Fruit fly (Drosophila melanogaster): ENCODE results near the gene neo.

neo gene

dm6 chr3R:29782367-29782766 is 36.6 kb upstream of the neo start:
- peak; percentile 61 for TF ChIP-seq CG17801 (GFP tag; optimal IDR thresholded peaks at IDR 0.05; ENCODE audit: partially characterized antibody)

- TF ChIP-seq CG17801 (GFP tag; optimal IDR thresholded peaks at IDR 0.05; ENCODE audit: partially characterized antibody), result no peak
Observed at dm6 chr3R:29783210-29783609, 35.7 kb upstream of the neo start.

dm6 chr3R:29785242-29785641 is 33.7 kb upstream of the neo start:
- TF ChIP-seq CG17801 (GFP tag; optimal IDR thresholded peaks at IDR 0.05; ENCODE audit: partially characterized antibody), result no peak

- TF ChIP-seq CG17801 (GFP tag; optimal IDR thresholded peaks at IDR 0.05; ENCODE audit: partially characterized antibody), result peak; percentile 37
Observed at dm6 chr3R:29786016-29786996, 32.6 kb upstream of the neo start.

- no peak for TF ChIP-seq CG17801 (GFP tag; optimal IDR thresholded peaks at IDR 0.05; ENCODE audit: partially characterized antibody)
Observed at dm6 chr3R:29787891-29788549, 30.9 kb upstream of the neo start.

- TF ChIP-seq CG17801 (GFP tag; optimal IDR thresholded peaks at IDR 0.05; ENCODE audit: partially characterized antibody), result no peak
Observed at dm6 chr3R:29790183-29790582, 28.7 kb upstream of the neo start.

dm6 chr3R:29794161-29794882 is 24.6 kb upstream of the neo start, which contains the start of gene sro:
sro (plus strand) TSS chr3R:29794597.
- peak; percentile 59 for TF ChIP-seq CG17801 (GFP tag; optimal IDR thresholded peaks at IDR 0.05; ENCODE audit: partially characterized antibody)

dm6 chr3R:29797183-29797582 is 21.7 kb upstream of the neo start:
- TF ChIP-seq CG17801 (GFP tag; optimal IDR thresholded peaks at IDR 0.05; ENCODE audit: partially characterized antibody), result no peak

dm6 chr3R:29798966-29799680 is 19.8 kb upstream of the neo start, which contains the start of the genes Rnb and Drice:
Rnb (minus strand) TSS chr3R:29799354.
Drice (plus strand) TSS chr3R:29799658.
- TF ChIP-seq CG17801 (GFP tag; optimal IDR thresholded peaks at IDR 0.05; ENCODE audit: partially characterized antibody), result peak; percentile 76

dm6 chr3R:29799681-29800028 is 19.3 kb upstream of the neo start:
- no peak for TF ChIP-seq CG17801 (GFP tag; optimal IDR thresholded peaks at IDR 0.05; ENCODE audit: partially characterized antibody)

dm6 chr3R:29802753-29803313 is 16.1 kb upstream of the neo start, which contains the start of the genes Etfb and CG7789:
Etfb (minus strand) TSS chr3R:29802945.
CG7789 (plus strand) TSS chr3R:29803196.
- peak; percentile 87 for TF ChIP-seq CG17801 (GFP tag; optimal IDR thresholded peaks at IDR 0.05; ENCODE audit: partially characterized antibody)

dm6 chr3R:29806682-29807393 is 12.1 kb upstream of the neo start, which contains the start of the genes ca and ncd:
ca (plus strand) TSS chr3R:29806811.
ncd (minus strand) TSS chr3R:29807127.
- TF ChIP-seq CG17801 (GFP tag; optimal IDR thresholded peaks at IDR 0.05; ENCODE audit: partially characterized antibody), result no peak

dm6 chr3R:29816266-29816665 is 2.7 kb upstream of the neo start, which contains the start of gene Vps16B:
Vps16B (minus strand) TSS chr3R:29816451.
- TF ChIP-seq CG17801 (GFP tag; optimal IDR thresholded peaks at IDR 0.05; ENCODE audit: partially characterized antibody), result no peak

All from ovary, adult (tissue).